Fruit fly (Drosophila melanogaster): ENCODE data around the gene ema.
A peak's percentile ranks its signal among the peaks of the same experiment; 100 is the strongest.

- peak; percentile 95 for TF ChIP-seq CoRest (tag; optimal IDR thresholded peaks at IDR 0.05)
- TF ChIP-seq CG12299 (tag; optimal IDR thresholded peaks at IDR 0.05): peak; percentile 83
- peak; percentile 100 for TF ChIP-seq Ets65A (GFP tag)
- TF ChIP-seq Adf1 (GFP tag; IDR thresholded peaks at IDR 0.05): no peak
- TF ChIP-seq cas (GFP tag; IDR thresholded peaks at IDR 0.05): peak; percentile 75
- peak; percentile 97 for TF ChIP-seq CG15696 (tag; optimal IDR thresholded peaks at IDR 0.05)
- peak in 1 of 2 experiments; percentile 38 for TF ChIP-seq crp (GFP tag; optimal IDR thresholded peaks at IDR 0.05)
- peak; percentile 64 for TF ChIP-seq CG14860 (GFP tag; IDR thresholded peaks at IDR 0.05; ENCODE audit: partially characterized antibody)
Observed at dm6 chr3R:16449187-16449973, 7.9 kb upstream of the ema start.
